Fruit fly (Drosophila melanogaster) whole organism, embryonic: Measurements from ENCODE around the gene CG14564.

Experiments used
- Ada2b ChIP-seq: fragments of 200-800 bp; sonication (Bioruptor generic); IDR thresholded peaks from 2 replicates; pipeline ENCODE4 v1.3.6; 2022; ENCODE audit warnings: missing biosample characterization, missing genetic modification characterization
- CG10267 ChIP-seq: fragments of 200-800 bp; sonication (Bioruptor generic); optimal IDR thresholded peaks from 2 replicates; lab custom pipeline; 2018; ENCODE audit warnings: missing biosample characterization, mild to moderate bottlenecking, missing genetic modification characterization, moderate library complexity
- CG10274 ChIP-seq: fragments of 200-800 bp; sonication (Bioruptor generic); optimal IDR thresholded peaks from 3 replicates; lab custom pipeline; 2017; ENCODE audit warnings: missing biosample characterization, mild to moderate bottlenecking, missing genetic modification characterization
- CG10462 ChIP-seq: fragments of 200-800 bp; sonication (Bioruptor generic); optimal IDR thresholded peaks from 2 replicates; lab custom pipeline; 2016; ENCODE audit warnings: missing biosample characterization, missing genetic modification characterization
- CG11398 ChIP-seq: fragments of 200-800 bp; sonication (Bioruptor generic); optimal IDR thresholded peaks from 2 replicates; lab custom pipeline; 2016; ENCODE audit warnings: missing biosample characterization, missing genetic modification characterization
- CG12744 ChIP-seq: fragments of 200-800 bp; sonication (Bioruptor generic); optimal IDR thresholded peaks from 2 replicates; lab custom pipeline; 2016; ENCODE audit warnings: missing biosample characterization, missing genetic modification characterization
- CG1647 ChIP-seq: fragments of 200-800 bp; sonication (Bioruptor generic); optimal IDR thresholded peaks from 3 replicates; lab custom pipeline; 2016; ENCODE audit warnings: missing biosample characterization, missing genetic modification characterization
- CG17612 ChIP-seq: fragments of 200-800 bp; sonication (Bioruptor generic); IDR thresholded peaks from 2 replicates; pipeline ENCODE4 v1.3.6; 2022; ENCODE audit warnings: missing biosample characterization, missing genetic modification characterization
- CG32767 ChIP-seq: fragments of 200-800 bp; sonication (Bioruptor generic); IDR thresholded peaks from 2 replicates; pipeline ENCODE4 v1.3.6; 2022; ENCODE audit warnings: missing biosample characterization, missing genetic modification characterization
- CG3838 ChIP-seq: fragments of 200-800 bp; sonication (Bioruptor generic); optimal IDR thresholded peaks from 3 replicates; lab custom pipeline; 2016; ENCODE audit warnings: missing biosample characterization, missing genetic modification characterization
- CG3847 ChIP-seq: fragments of 200-800 bp; sonication (Bioruptor generic); IDR thresholded peaks from 2 replicates; pipeline ENCODE4 v1.3.6; 2022; ENCODE audit warnings: missing biosample characterization, missing genetic modification characterization
- CG42726 ChIP-seq: fragments of 200-800 bp; sonication (Bioruptor generic); IDR thresholded peaks from 2 replicates; pipeline ENCODE4 v1.3.6; 2022; ENCODE audit warnings: missing biosample characterization, missing genetic modification characterization; ENCODE audit not compliant: partially characterized antibody
- CG4707 ChIP-seq: fragments of 200-800 bp; sonication (Bioruptor generic); optimal IDR thresholded peaks from 2 replicates; lab custom pipeline; 2018; ENCODE audit warnings: missing biosample characterization, mild to moderate bottlenecking, missing genetic modification characterization, moderate library complexity
- CG6272 ChIP-seq: fragments of 200-800 bp; sonication (Bioruptor generic); IDR thresholded peaks from 2 replicates; pipeline ENCODE4 v1.3.6; 2022; ENCODE audit warnings: missing biosample characterization, missing genetic modification characterization
- CG7357 ChIP-seq: fragments of 200-800 bp; sonication (Bioruptor generic); IDR thresholded peaks from 3 replicates; pipeline ENCODE4 v1.3.6; 2022; ENCODE audit warnings: missing biosample characterization, missing genetic modification characterization
- CG7556 ChIP-seq: fragments of 200-800 bp; sonication (Bioruptor generic); optimal IDR thresholded peaks from 2 replicates; lab custom pipeline; 2017; ENCODE audit warnings: missing biosample characterization, mild to moderate bottlenecking, missing genetic modification characterization
- CG8388 ChIP-seq: fragments of 200-800 bp; sonication (Bioruptor generic); optimal IDR thresholded peaks from 2 replicates; lab custom pipeline; 2019; ENCODE audit warnings: missing biosample characterization, mild to moderate bottlenecking, missing genetic modification characterization, moderate library complexity
- CG9609 ChIP-seq: fragments of 200-800 bp; sonication (Bioruptor generic); optimal IDR thresholded peaks from 3 replicates; lab custom pipeline; 2016; ENCODE audit warnings: missing biosample characterization, missing genetic modification characterization
- CoRest ChIP-seq: fragments of 200-800 bp; sonication (Bioruptor generic); optimal IDR thresholded peaks from 3 replicates; lab custom pipeline; 2018; ENCODE audit warnings: missing biosample characterization, mild to moderate bottlenecking, missing genetic modification characterization, moderate library complexity
- D19A ChIP-seq: fragments of 200-800 bp; optimal IDR thresholded peaks from 3 replicates; lab custom pipeline; 2019; ENCODE audit warnings: missing biosample characterization, mild to moderate bottlenecking, missing genetic modification characterization, moderate library complexity
- Dp ChIP-seq: fragments of 200-800 bp; sonication (Bioruptor generic); optimal IDR thresholded peaks from 2 replicates; lab custom pipeline; 2018; ENCODE audit warnings: missing biosample characterization, mild to moderate bottlenecking, missing genetic modification characterization, moderate library complexity
- H15 ChIP-seq: fragments of 200-800 bp; sonication (Bioruptor generic); IDR thresholded peaks from 3 replicates; pipeline ENCODE4 v1.3.6; 2022; ENCODE audit warnings: missing biosample characterization, missing genetic modification characterization
- HLH54F ChIP-seq: fragments of 200-800 bp; sonication (Bioruptor generic); optimal IDR thresholded peaks from 3 replicates; lab custom pipeline; 2016; ENCODE audit warnings: missing biosample characterization, missing genetic modification characterization
- NFAT ChIP-seq: fragments of 200-800 bp; sonication (Bioruptor generic); IDR thresholded peaks from 2 replicates; pipeline ENCODE4 v1.3.6; 2022; ENCODE audit warnings: missing biosample characterization, missing genetic modification characterization
- Nf-YC ChIP-seq: fragments of 200-800 bp; optimal IDR thresholded peaks from 3 replicates; lab custom pipeline; 2019; ENCODE audit warnings: missing biosample characterization, mild to moderate bottlenecking, missing genetic modification characterization, moderate library complexity
- Side ChIP-seq: fragments of 200-800 bp; sonication (Bioruptor generic); optimal IDR thresholded peaks from 2 replicates; lab custom pipeline; 2016; ENCODE audit warnings: missing biosample characterization, missing genetic modification characterization
- Stat92E ChIP-seq, 3 experiments: fragments of >200 bp in 2 of 3; fragments of 200-800 bp in 1 of 3; sonication (Bioruptor generic) in 1 of 3; optimal IDR thresholded peaks; 2 replicates each; lab custom pipeline; 2017 to 2019; ENCODE audit warnings: missing biosample characterization in 3 of 3, missing genetic modification characterization in 3 of 3, mild to moderate bottlenecking in 1 of 3, moderate library complexity in 1 of 3
- Tbp ChIP-seq: fragments of >200 bp; optimal IDR thresholded peaks from 2 replicates; lab custom pipeline; 2018; ENCODE audit warnings: missing biosample characterization, missing genetic modification characterization
- Xbp1 ChIP-seq: fragments of 200-800 bp; sonication (Bioruptor generic); optimal IDR thresholded peaks from 3 replicates; lab custom pipeline; 2016; ENCODE audit warnings: missing biosample characterization, mild to moderate bottlenecking, missing genetic modification characterization
- abd-A ChIP-seq: fragments of 200-800 bp; sonication (Bioruptor generic); optimal IDR thresholded peaks from 3 replicates; lab custom pipeline; 2019; ENCODE audit warnings: missing biosample characterization, mild to moderate bottlenecking, missing genetic modification characterization, moderate library complexity
- bowl ChIP-seq: fragments of 200-800 bp; sonication (Bioruptor generic); IDR thresholded peaks from 2 replicates; pipeline ENCODE4 v1.3.6; 2022; ENCODE audit warnings: missing biosample characterization, missing genetic modification characterization
- cas ChIP-seq: fragments of 200-800 bp; sonication (Bioruptor generic); IDR thresholded peaks from 2 replicates; pipeline ENCODE4 v1.3.6; 2022; ENCODE audit warnings: missing biosample characterization, missing genetic modification characterization
- dan ChIP-seq: fragments of 200-800 bp; sonication (Bioruptor generic); IDR thresholded peaks from 2 replicates; pipeline ENCODE4 v1.3.6; 2022; ENCODE audit warnings: missing biosample characterization, missing genetic modification characterization
- dm ChIP-seq: fragments of 200-800 bp; sonication (Bioruptor generic); optimal IDR thresholded peaks from 3 replicates; lab custom pipeline; 2016; ENCODE audit warnings: missing biosample characterization, missing genetic modification characterization
- ems ChIP-seq: fragments of 200-800 bp; sonication (Bioruptor generic); optimal IDR thresholded peaks from 3 replicates; lab custom pipeline; 2016; ENCODE audit warnings: missing biosample characterization, missing genetic modification characterization
- esg ChIP-seq: fragments of 200-800 bp; sonication (Bioruptor generic); conservative IDR thresholded peaks from 2 replicates; pipeline ENCODE4 v1.3.6; 2022; ENCODE audit warnings: missing biosample characterization, missing genetic modification characterization
- fd102C ChIP-seq: fragments of 200-800 bp; sonication (Bioruptor generic); optimal IDR thresholded peaks from 2 replicates; lab custom pipeline; 2018; ENCODE audit warnings: missing biosample characterization, mild to moderate bottlenecking, missing genetic modification characterization, moderate library complexity
- gfzf ChIP-seq: fragments of 200-800 bp; sonication (Bioruptor generic); optimal IDR thresholded peaks from 2 replicates; lab custom pipeline; 2016; ENCODE audit warnings: missing biosample characterization, mild to moderate bottlenecking, missing genetic modification characterization, moderate library complexity
- hkb ChIP-seq, 2 experiments: fragments of 200-800 bp in 1 of 2; fragments of >200 bp in 1 of 2; sonication (Bioruptor generic) in 1 of 2; IDR thresholded peaks in 1 of 2; optimal IDR thresholded peaks in 1 of 2; 2 replicates each; pipeline versions ENCODE4 v1.3.6 to Lab custom; 2017 to 2022; ENCODE audit warnings: missing biosample characterization in 1 of 2, missing genetic modification characterization in 1 of 2
- kah ChIP-seq: fragments of 200-800 bp; sonication (Bioruptor generic); optimal IDR thresholded peaks from 2 replicates; lab custom pipeline; 2018; ENCODE audit warnings: missing biosample characterization, mild to moderate bottlenecking, missing genetic modification characterization
- ken ChIP-seq: fragments of 200-800 bp; sonication (Bioruptor generic); IDR thresholded peaks from 3 replicates; pipeline ENCODE4 v1.3.6; 2022; ENCODE audit warnings: missing biosample characterization, missing genetic modification characterization
- lilli ChIP-seq: fragments of 200-800 bp; sonication (Bioruptor generic); optimal IDR thresholded peaks from 3 replicates; lab custom pipeline; 2016; ENCODE audit warnings: missing biosample characterization, missing genetic modification characterization
- mld ChIP-seq: fragments of 200-800 bp; sonication (Bioruptor generic); IDR thresholded peaks from 3 replicates; pipeline ENCODE4 v1.3.6; 2022; ENCODE audit warnings: missing biosample characterization, missing genetic modification characterization; ENCODE audit not compliant: partially characterized antibody
- nom ChIP-seq: fragments of 200-800 bp; sonication (Bioruptor generic); optimal IDR thresholded peaks from 2 replicates; lab custom pipeline; 2017; ENCODE audit warnings: missing biosample characterization, missing genetic modification characterization, mild to moderate bottlenecking, moderate library complexity, missing genetic modification reagents
- pb ChIP-seq: fragments of 200-800 bp; sonication (Bioruptor generic); optimal IDR thresholded peaks from 3 replicates; lab custom pipeline; 2016; ENCODE audit warnings: missing biosample characterization, missing genetic modification characterization
- pum ChIP-seq: fragments of 200-800 bp; sonication (Bioruptor generic); optimal IDR thresholded peaks from 2 replicates; lab custom pipeline; 2016; ENCODE audit warnings: missing biosample characterization, missing genetic modification characterization
- tap ChIP-seq: fragments of 200-800 bp; optimal IDR thresholded peaks from 3 replicates; lab custom pipeline; 2019; ENCODE audit warnings: missing biosample characterization, mild to moderate bottlenecking, missing genetic modification characterization, moderate library complexity
- tgo ChIP-seq: fragments of 200-800 bp; sonication (Bioruptor generic); IDR thresholded peaks from 3 replicates; pipeline ENCODE4 v1.3.6; 2022; ENCODE audit warnings: missing biosample characterization, missing genetic modification characterization
- trh ChIP-seq: fragments of 200-800 bp; sonication (Bioruptor generic); optimal IDR thresholded peaks from 2 replicates; lab custom pipeline; 2016; ENCODE audit warnings: missing biosample characterization, missing genetic modification characterization
- tx ChIP-seq: fragments of 200-800 bp; sonication (Bioruptor generic); optimal IDR thresholded peaks from 2 replicates; lab custom pipeline; 2016; ENCODE audit warnings: missing biosample characterization, missing genetic modification characterization
- usp ChIP-seq: fragments of >200 bp; optimal IDR thresholded peaks from 2 replicates; lab custom pipeline; 2017; ENCODE audit warnings: missing biosample characterization, missing genetic modification characterization

The CG14564 gene

DNA sequence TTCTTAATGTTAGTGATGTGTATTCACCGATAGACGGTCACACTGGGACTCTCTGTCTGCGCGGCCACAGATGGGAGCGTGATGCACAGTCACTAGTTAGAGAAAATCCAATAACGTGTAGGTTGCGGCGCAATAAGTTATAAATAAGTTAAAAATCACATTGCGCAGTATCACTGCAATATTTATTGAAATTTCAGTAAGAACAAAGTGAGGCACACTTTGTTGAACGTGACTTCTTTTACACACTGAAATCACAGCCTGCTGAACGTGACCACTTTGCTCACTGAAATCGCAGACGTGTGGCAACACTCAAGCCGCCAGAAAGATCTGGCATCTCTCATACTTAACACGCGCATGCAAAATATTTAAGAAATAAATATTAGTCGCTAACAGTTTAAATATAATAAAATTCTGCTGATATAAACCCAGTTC lies 28.3 kb upstream of the CG14564 start, which contains the start of the genes CG11247 and Polr2H (continued):
- TF ChIP-seq dm (GFP tag; lab: Kevin White, UChicago): peak; percentile 95
- peak; percentile 91 for TF ChIP-seq NFAT
- peak; percentile 66 for TF ChIP-seq CG7556 (GFP tag; lab: Kevin White, UChicago)
- TF ChIP-seq CG1647: peak; percentile 93
- no peak for TF ChIP-seq Tbp
- TF ChIP-seq CG11398: peak; percentile 81
- peak; percentile 95 for TF ChIP-seq CG3847 (GFP tag; lab: Robert Waterston, UW)
- TF ChIP-seq pb (GFP tag; lab: Kevin White, UChicago): peak; percentile 86
- TF ChIP-seq CG10274: peak; percentile 54
- peak; percentile 96 for TF ChIP-seq pum (GFP tag; lab: Kevin White, UChicago)
- TF ChIP-seq CoRest (tag; lab: Kevin White, UChicago): peak; percentile 93
- peak; percentile 80 for TF ChIP-seq CG12744
- TF ChIP-seq D19A (tag; lab: Kevin White, UChicago): peak; percentile 58
- TF ChIP-seq CG32767 (GFP tag; lab: Robert Waterston, UW): peak; percentile 77; the same call in 1 of the 2 replicates
- peak; percentile 78 for TF ChIP-seq CG3838 (GFP tag; lab: Kevin White, UChicago)
- peak; percentile 93 for TF ChIP-seq esg
- TF ChIP-seq tap (tag; lab: Kevin White, UChicago): no peak
- no peak for TF ChIP-seq Stat92E (GFP tag; optimal IDR thresholded peaks at IDR 0.05; lab: Kevin White, UChicago)
- TF ChIP-seq Xbp1 (GFP tag; lab: Kevin White, UChicago): peak; percentile 97
- TF ChIP-seq Nf-YC: peak; percentile 70
- TF ChIP-seq fd102C (GFP tag; lab: Kevin White, UChicago): no peak
- peak; percentile 38; the same call in 1 of the 2 replicates for TF ChIP-seq CG42726 (GFP tag; lab: Robert Waterston, UW)
- TF ChIP-seq abd-A (tag; lab: Kevin White, UChicago): no peak
- peak; percentile 95 for TF ChIP-seq CG6272 (GFP tag; lab: Robert Waterston, UW)
- TF ChIP-seq ken (GFP tag; lab: Robert Waterston, UW): peak; percentile 95
- no peak for TF ChIP-seq mld (GFP tag; lab: Robert Waterston, UW)
- peak; percentile 92 for TF ChIP-seq tgo (GFP tag; lab: Robert Waterston, UW)
- peak; percentile 60 for TF ChIP-seq gfzf
- no peak for TF ChIP-seq CG4707 (GFP tag; lab: Kevin White, UChicago)
- peak; percentile 6 for TF ChIP-seq kah (GFP tag; lab: Kevin White, UChicago)
- peak; percentile 91 for TF ChIP-seq H15
- TF ChIP-seq Side: peak; percentile 93
- TF ChIP-seq trh (GFP tag; lab: Kevin White, UChicago): peak; percentile 88
- peak; percentile 69; the same call in 1 of the 2 replicates for TF ChIP-seq bowl (GFP tag; lab: Robert Waterston, UW)
- TF ChIP-seq CG9609 (GFP tag; lab: Kevin White, UChicago): peak; percentile 97
- TF ChIP-seq nom (GFP tag; lab: Kevin White, UChicago): no peak
- TF ChIP-seq CG17612: peak; percentile 81
- TF ChIP-seq CG10462 (GFP tag; lab: Kevin White, UChicago): peak; percentile 83
- peak; percentile 88 for TF ChIP-seq CG10267 (tag; lab: Kevin White, UChicago)
- peak; percentile 85; the same call in 1 of the 2 replicates for TF ChIP-seq cas (GFP tag; lab: Robert Waterston, UW)
- TF ChIP-seq HLH54F (GFP tag; lab: Kevin White, UChicago): peak; percentile 97
- TF ChIP-seq ems: peak; percentile 92
- TF ChIP-seq usp (GFP tag; lab: Kevin White, UChicago): no peak
- TF ChIP-seq dan (GFP tag; lab: Robert Waterston, UW): peak; percentile 91
- peak; percentile 96 for TF ChIP-seq tx (GFP tag; lab: Kevin White, UChicago)
- peak; percentile 88 for TF ChIP-seq Ada2b (GFP tag; lab: Robert Waterston, UW)
- peak; percentile 81 for TF ChIP-seq CG8388 (GFP tag; lab: Kevin White, UChicago)
- peak; percentile 73 for TF ChIP-seq hkb (optimal IDR thresholded peaks at IDR 0.05; lab: Kevin White, UChicago)
- TF ChIP-seq hkb (GFP tag; IDR thresholded peaks at IDR 0.05; lab: Robert Waterston, UW): peak; percentile 76
- peak; percentile 15 for TF ChIP-seq Dp (GFP tag; lab: Kevin White, UChicago)
- TF ChIP-seq lilli (GFP tag; lab: Kevin White, UChicago): peak; percentile 97
- TF ChIP-seq CG7357: peak; percentile 90
